Worm (Caenorhabditis elegans) whole organism, L4 larva: ENCODE data around the gene srw-109.

Experiments
- R02D3.7 ChIP-seq: fragments of 150-350 bp; sonication (generic microtip); optimal IDR thresholded peaks from 3 replicates; lab custom pipeline; 2014; ENCODE audit warnings: missing biosample characterization, missing genetic modification characterization
- aly-2 ChIP-seq: sonication (generic microtip); optimal IDR thresholded peaks from 2 replicates; lab custom pipeline; 2018; ENCODE audit warnings: missing biosample characterization, missing genetic modification characterization
- ceh-62 ChIP-seq: sonication (generic microtip); optimal IDR thresholded peaks from 2 replicates; lab custom pipeline; 2017; ENCODE audit warnings: missing biosample characterization, missing genetic modification characterization
- ceh-82 ChIP-seq: sonication (generic microtip); optimal IDR thresholded peaks from 2 replicates; lab custom pipeline; 2017; ENCODE audit warnings: missing biosample characterization, missing genetic modification characterization
- dpl-1 ChIP-seq: fragments of 150-350 bp; optimal IDR thresholded peaks from 2 replicates; lab custom pipeline; 2014; ENCODE audit warnings: missing biosample characterization, missing genetic modification reagents, missing genetic modification characterization
- egl-43 ChIP-seq: fragments of 200-800 bp; sonication (Bioruptor generic); IDR thresholded peaks from 2 replicates; pipeline ENCODE4 v1.3.6; 2022; ENCODE audit warnings: missing genetic modification reagents, missing genetic modification characterization, missing compliant biosample characterization
- lin-39 ChIP-seq: fragments of 150-350 bp; optimal IDR thresholded peaks from 2 replicates; lab custom pipeline; 2014; ENCODE audit warnings: missing biosample characterization, missing genetic modification reagents, missing genetic modification characterization
- nhr-10 ChIP-seq: fragments of 150-350 bp; optimal IDR thresholded peaks from 2 replicates; lab custom pipeline; 2014; ENCODE audit warnings: missing biosample characterization, missing genetic modification characterization
- nhr-28 ChIP-seq: fragments of 150-350 bp; optimal IDR thresholded peaks from 2 replicates; lab custom pipeline; 2014; ENCODE audit warnings: missing biosample characterization, missing genetic modification characterization
- saeg-2 ChIP-seq: fragments of 200-800 bp; sonication (Bioruptor generic); IDR thresholded peaks from 2 replicates; pipeline ENCODE4 v1.3.6; 2022; ENCODE audit warnings: missing genetic modification reagents, missing genetic modification characterization, missing compliant biosample characterization
- snpc-1.2 ChIP-seq: fragments of 200-800 bp; sonication (Bioruptor generic); IDR thresholded peaks from 2 replicates; pipeline ENCODE4 v1.3.6; 2022; ENCODE audit warnings: missing genetic modification reagents, missing genetic modification characterization, missing compliant biosample characterization
- unc-130 ChIP-seq: sonication (generic microtip); optimal IDR thresholded peaks from 2 replicates; lab custom pipeline; 2016; ENCODE audit warnings: missing genetic modification reagents, missing genetic modification characterization, missing compliant biosample characterization

ce11 chrV:627585-627984, 18.8 kb upstream of the srw-109 start, which contains the start of gene F48G7.8:
- TF ChIP-seq dpl-1 (GFP tag; lab: Kevin White, UChicago) (no peak), nhr-10 (tag; lab: Kevin White, UChicago) (no peak), egl-43 (no peak), lin-39 (tag; lab: Kevin White, UChicago) (no peak), ceh-62 (tag; lab: Kevin White, UChicago) (no peak), R02D3.7 (no peak), snpc-1.2 (GFP tag; lab: Robert Waterston, UW) (no peak), unc-130 (no peak), ceh-82 (tag; lab: Kevin White, UChicago) (no peak), saeg-2 (GFP tag; lab: Robert Waterston, UW) (no peak), nhr-28 (tag; lab: Kevin White, UChicago) (no peak), aly-2 (tag; lab: Kevin White, UChicago) (no peak)
